Worm (Caenorhabditis elegans) whole organism, mixed stage, embryonic: ENCODE data around the gene E02H1.5.
A peak's percentile ranks its signal among the peaks of the same experiment; 100 is the strongest.

Experiments used
- M03D4.4 ChIP-seq: sonication (generic microtip); optimal IDR thresholded peaks from 2 replicates; lab custom pipeline; 2017; ENCODE audit warnings: mild to moderate bottlenecking, missing genetic modification characterization, missing compliant biosample characterization
- bed-3 ChIP-seq: fragments of 200-800 bp; sonication (Bioruptor generic); optimal IDR thresholded peaks from 3 replicates; lab custom pipeline; 2018; ENCODE audit warnings: mild to moderate bottlenecking, missing genetic modification characterization, moderate library complexity, missing compliant biosample characterization
- blmp-1 ChIP-seq: fragments of 150-350 bp; optimal IDR thresholded peaks from 2 replicates; lab custom pipeline; 2014; ENCODE audit warnings: missing biosample characterization, missing genetic modification characterization
- ceh-39 ChIP-seq: fragments of 150-350 bp; optimal IDR thresholded peaks from 2 replicates; lab custom pipeline; 2014; ENCODE audit warnings: missing biosample characterization, missing genetic modification characterization
- ceh-43 ChIP-seq: fragments of 200-800 bp; sonication (Bioruptor generic); optimal IDR thresholded peaks from 2 replicates; lab custom pipeline; 2018; ENCODE audit warnings: mild to moderate bottlenecking, missing genetic modification characterization, moderate library complexity, missing compliant biosample characterization
- ceh-83 ChIP-seq: fragments of 200-800 bp; sonication (Bioruptor generic); optimal IDR thresholded peaks from 2 replicates; lab custom pipeline; 2018; ENCODE audit warnings: mild to moderate bottlenecking, missing genetic modification characterization, missing compliant biosample characterization
- ces-1 ChIP-seq: fragments of 150-350 bp; optimal IDR thresholded peaks from 2 replicates; lab custom pipeline; 2014; ENCODE audit warnings: missing biosample characterization, missing genetic modification reagents, missing genetic modification characterization
- cnd-1 ChIP-seq: fragments of 200-800 bp; sonication (Bioruptor generic); optimal IDR thresholded peaks from 2 replicates; lab custom pipeline; 2018; ENCODE audit warnings: mild to moderate bottlenecking, missing genetic modification characterization, missing compliant biosample characterization
- drap-1 ChIP-seq: fragments of 200-800 bp; sonication (Bioruptor generic); optimal IDR thresholded peaks from 3 replicates; lab custom pipeline; 2018; ENCODE audit warnings: mild to moderate bottlenecking, missing genetic modification characterization, missing compliant biosample characterization
- elt-1 ChIP-seq: sonication (generic microtip); optimal IDR thresholded peaks from 2 replicates; lab custom pipeline; 2017; ENCODE audit warnings: missing genetic modification characterization, mild to moderate bottlenecking, missing compliant biosample characterization, antibody characterized with exemption, moderate library complexity, borderline replicate concordance; ENCODE audit not compliant: insufficient read depth
- flh-1 ChIP-seq: fragments of 200-800 bp; sonication (Bioruptor generic); optimal IDR thresholded peaks from 2 replicates; lab custom pipeline; 2018; ENCODE audit warnings: mild to moderate bottlenecking, missing genetic modification characterization, moderate library complexity, missing compliant biosample characterization
- ham-2 ChIP-seq: fragments of 200-800 bp; sonication (Bioruptor generic); optimal IDR thresholded peaks from 2 replicates; lab custom pipeline; 2018; ENCODE audit warnings: mild to moderate bottlenecking, missing genetic modification characterization, missing compliant biosample characterization
- lin-13 ChIP-seq: fragments of 150-350 bp; optimal IDR thresholded peaks from 2 replicates; lab custom pipeline; 2014; ENCODE audit warnings: missing biosample characterization, missing genetic modification characterization
- lin-32 ChIP-seq: fragments of 200-800 bp; sonication (Bioruptor generic); optimal IDR thresholded peaks from 2 replicates; lab custom pipeline; 2018; ENCODE audit warnings: mild to moderate bottlenecking, missing genetic modification characterization, missing compliant biosample characterization
- lsy-2 ChIP-seq: fragments of 150-350 bp; optimal IDR thresholded peaks from 2 replicates; lab custom pipeline; 2014; ENCODE audit warnings: missing biosample characterization, missing genetic modification characterization
- mep-1 ChIP-seq: fragments of 150-350 bp; optimal IDR thresholded peaks from 2 replicates; lab custom pipeline; 2017; ENCODE audit warnings: missing biosample characterization, missing genetic modification reagents, missing genetic modification characterization, inconsistent platforms
- nhr-2 ChIP-seq: fragments of 150-350 bp; optimal IDR thresholded peaks from 2 replicates; lab custom pipeline; 2014; ENCODE audit warnings: missing biosample characterization, missing genetic modification characterization
- nhr-237 ChIP-seq: fragments of 150-350 bp; optimal IDR thresholded peaks from 2 replicates; lab custom pipeline; 2014; ENCODE audit warnings: missing biosample characterization, missing genetic modification characterization
- nhr-28 ChIP-seq: fragments of 150-350 bp; optimal IDR thresholded peaks from 2 replicates; lab custom pipeline; 2014; ENCODE audit warnings: missing biosample characterization, missing genetic modification characterization
- nhr-76 ChIP-seq: sonication (generic microtip); optimal IDR thresholded peaks from 2 replicates; lab custom pipeline; 2017; ENCODE audit warnings: missing biosample characterization, missing genetic modification characterization
- pha-4 ChIP-seq: fragments of 150-350 bp; optimal IDR thresholded peaks from 2 replicates; lab custom pipeline; 2018; ENCODE audit warnings: missing biosample characterization, missing genetic modification reagents, missing genetic modification characterization
- sem-2 ChIP-seq: fragments of 200-800 bp; sonication (Bioruptor generic); optimal IDR thresholded peaks from 2 replicates; lab custom pipeline; 2018; ENCODE audit warnings: mild to moderate bottlenecking, missing genetic modification characterization, missing compliant biosample characterization
- snpc-4 ChIP-seq: fragments of 150-350 bp; optimal IDR thresholded peaks from 2 replicates; lab custom pipeline; 2014; ENCODE audit warnings: missing biosample characterization, missing genetic modification characterization
- sptf-1 ChIP-seq: sonication (generic microtip); optimal IDR thresholded peaks from 2 replicates; lab custom pipeline; 2017; ENCODE audit warnings: mild to moderate bottlenecking, missing genetic modification characterization, moderate library complexity, missing compliant biosample characterization
- unc-39 ChIP-seq: fragments of 150-350 bp; optimal IDR thresholded peaks from 2 replicates; lab custom pipeline; 2014; ENCODE audit warnings: missing biosample characterization, missing genetic modification characterization
- ztf-11 ChIP-seq: fragments of 150-350 bp; optimal IDR thresholded peaks from 2 replicates; lab custom pipeline; 2014; ENCODE audit warnings: missing biosample characterization, missing genetic modification characterization

Gene E02H1.5

DNA sequence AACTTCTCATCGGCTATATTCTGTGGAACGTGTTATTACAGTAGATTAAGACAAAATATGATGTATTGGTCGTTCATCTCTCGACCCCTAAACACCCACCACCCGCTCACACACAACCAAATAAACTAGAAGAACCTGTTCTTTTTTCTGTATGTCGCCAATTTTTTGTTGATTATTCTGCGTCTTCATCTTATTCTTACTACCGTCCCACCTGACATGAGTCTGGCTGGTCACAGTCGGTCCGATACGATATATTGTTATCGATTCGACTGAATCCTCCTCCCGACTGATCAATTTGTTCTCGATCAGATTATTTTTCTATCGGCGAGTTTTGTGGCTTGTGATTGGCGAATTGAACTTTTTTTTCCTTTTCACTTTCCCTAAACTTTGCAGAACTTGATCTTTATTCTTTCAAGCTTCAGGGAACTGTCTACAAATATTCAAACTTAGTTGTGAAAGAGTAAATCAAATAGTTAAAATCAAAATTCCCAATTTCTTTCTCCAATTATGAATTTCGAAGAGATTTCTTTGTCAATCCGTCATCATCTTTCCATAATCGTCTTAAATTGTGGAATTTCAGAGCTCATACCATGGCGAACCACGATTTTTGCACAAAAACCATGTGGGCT, 40.0 kb upstream of the E02H1.5 start, which contains the start of gene F35H8.2:
F35H8.2 (plus strand) TSS at position 579 of the 629 bp plus-strand sequence.
- TF ChIP-seq ceh-43: no peak
- no peak for TF ChIP-seq blmp-1
- TF ChIP-seq M03D4.4: no peak
- no peak for TF ChIP-seq nhr-2 (tag; lab: Kevin White, UChicago)
- TF ChIP-seq lin-13 (tag; lab: Kevin White, UChicago): no peak
- no peak for TF ChIP-seq lin-32 (GFP tag; lab: Kevin White, UChicago)

DNA sequence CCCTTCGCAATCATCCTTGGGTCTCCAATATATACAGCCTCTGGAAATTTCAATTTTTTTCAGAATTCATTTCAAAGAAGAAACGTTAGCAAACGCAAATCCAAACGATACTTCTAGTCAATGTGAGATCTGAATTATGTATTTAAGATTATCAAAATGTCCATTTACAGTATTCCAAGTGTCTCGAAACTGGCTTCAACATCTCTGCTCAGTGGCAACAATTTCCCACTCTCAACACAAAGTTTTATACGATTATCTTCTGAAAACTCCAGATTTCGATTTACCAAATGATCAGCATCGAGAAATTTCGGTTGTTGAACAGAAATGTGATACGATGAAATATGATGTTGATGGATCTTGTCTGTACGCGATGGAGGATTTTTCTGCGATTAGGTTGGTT, 38.4 kb upstream of the E02H1.5 start:
- TF ChIP-seq ham-2: no peak
- TF ChIP-seq nhr-28 (tag; lab: Kevin White, UChicago): no peak
- TF ChIP-seq nhr-2 (tag; lab: Kevin White, UChicago): no peak
- TF ChIP-seq cnd-1 (tag; lab: Kevin White, UChicago): no peak
- TF ChIP-seq pha-4: no peak
- TF ChIP-seq lsy-2 (tag; lab: Kevin White, UChicago): no peak

- TF ChIP-seq ceh-43 (no peak), lsy-2 (tag; lab: Kevin White, UChicago) (peak; percentile 8), ces-1 (GFP tag; lab: Kevin White, UChicago) (peak; percentile 82)
These were observed 37.4 kb upstream of the E02H1.5 start, which contains the start of gene zfp-2 for ce11 chrII:9557437-9558150. Gene zfp-2, plus strand, starts transcription at chrII:9557650.

DNA sequence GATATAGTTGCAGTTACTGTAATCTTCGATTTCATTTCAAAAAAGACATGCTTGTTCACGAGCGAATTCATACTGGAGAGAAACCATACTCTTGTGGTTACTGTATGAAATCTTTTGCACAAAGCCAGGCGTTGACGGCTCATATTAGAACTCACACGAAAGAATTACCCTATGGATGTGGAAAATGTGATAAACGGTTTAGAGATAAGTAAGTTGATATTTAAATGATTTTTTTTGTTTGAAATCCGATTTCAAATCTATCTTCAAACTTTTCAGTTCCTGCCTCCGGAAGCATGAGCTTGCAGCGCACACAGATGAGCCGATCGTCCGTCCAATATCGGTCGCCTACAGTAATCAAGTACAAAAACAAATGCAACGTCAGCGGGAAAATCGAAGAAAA, 36.1 kb upstream of the E02H1.5 start:
- TF ChIP-seq unc-39 (tag; lab: Kevin White, UChicago): no peak
- TF ChIP-seq cnd-1 (tag; lab: Kevin White, UChicago): no peak
- no peak for TF ChIP-seq snpc-4
- no peak for TF ChIP-seq lin-32 (GFP tag; lab: Kevin White, UChicago)
- no peak for TF ChIP-seq ceh-39 (tag; lab: Kevin White, UChicago)
- no peak for TF ChIP-seq nhr-76 (tag; lab: Kevin White, UChicago)
- TF ChIP-seq ztf-11 (tag; lab: Kevin White, UChicago): no peak
- TF ChIP-seq, all 35 proteins: peak for 0

DNA sequence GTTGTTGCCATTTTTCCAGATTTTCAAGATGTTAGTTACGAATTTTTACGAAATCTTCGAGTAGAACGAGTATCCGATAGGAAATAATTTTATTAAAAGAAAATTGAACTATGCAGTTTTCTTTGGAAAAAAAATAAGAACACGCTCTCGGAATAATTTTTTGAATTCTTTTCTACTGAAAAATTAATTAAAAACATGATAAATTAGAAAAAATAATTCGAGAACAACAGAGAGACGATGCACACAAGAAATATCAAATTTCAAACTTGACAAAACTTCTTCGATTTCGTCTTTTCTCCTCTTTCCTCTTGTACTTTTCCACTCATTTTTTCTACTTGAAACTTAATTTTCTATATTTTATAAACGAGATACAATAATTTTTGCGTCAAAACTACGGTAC, 35.1 kb upstream of the E02H1.5 start, which contains the start of gene F35H8.4:
F35H8.4 (minus strand) TSS at position 101 of the 400 bp plus-strand sequence.
- TF ChIP-seq nhr-76 (tag; lab: Kevin White, UChicago) (no peak), ceh-39 (tag; lab: Kevin White, UChicago) (no peak), lsy-2 (tag; lab: Kevin White, UChicago) (no peak), elt-1 (tag; lab: Kevin White, UChicago) (no peak), snpc-4 (no peak), drap-1 (GFP tag; lab: Kevin White, UChicago) (no peak), ceh-83 (GFP tag; lab: Kevin White, UChicago) (no peak), pha-4 (no peak), bed-3 (GFP tag; lab: Kevin White, UChicago) (no peak), nhr-28 (tag; lab: Kevin White, UChicago) (no peak)
- TF ChIP-seq, all 35 proteins: peak for 0

DNA sequence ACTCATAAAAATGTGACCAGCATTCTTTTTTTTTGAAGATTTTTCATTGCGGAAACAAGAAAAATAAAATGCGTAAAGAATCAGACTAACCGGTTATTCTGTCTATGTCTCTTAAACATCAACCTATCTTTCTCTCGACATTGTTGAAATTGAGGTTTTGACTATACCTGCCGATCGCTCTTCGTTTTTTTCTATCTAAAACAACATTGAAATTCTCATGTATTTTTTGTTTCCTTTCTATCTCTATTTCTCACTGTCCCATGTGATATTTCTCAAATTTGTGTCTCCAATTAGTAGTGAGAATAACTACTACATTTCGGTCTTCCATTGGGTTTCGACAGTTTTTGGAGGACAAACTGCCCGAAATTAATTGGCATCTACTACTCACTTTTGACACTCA, 34.1 kb upstream of the E02H1.5 start:
- no peak for TF ChIP-seq nhr-237
- no peak for TF ChIP-seq ztf-11 (tag; lab: Kevin White, UChicago)
- TF ChIP-seq ceh-39 (tag; lab: Kevin White, UChicago): no peak
- no peak for TF ChIP-seq cnd-1 (tag; lab: Kevin White, UChicago)
- TF ChIP-seq sptf-1 (tag; lab: Kevin White, UChicago): no peak
- no peak for TF ChIP-seq sem-2 (GFP tag; lab: Kevin White, UChicago)
- no peak for TF ChIP-seq lin-13 (tag; lab: Kevin White, UChicago)
- no peak for TF ChIP-seq mep-1
- no peak for TF ChIP-seq pha-4
- no peak for TF ChIP-seq flh-1
